Worm (Caenorhabditis elegans): ENCODE results near the gene sre-47.

DNA sequence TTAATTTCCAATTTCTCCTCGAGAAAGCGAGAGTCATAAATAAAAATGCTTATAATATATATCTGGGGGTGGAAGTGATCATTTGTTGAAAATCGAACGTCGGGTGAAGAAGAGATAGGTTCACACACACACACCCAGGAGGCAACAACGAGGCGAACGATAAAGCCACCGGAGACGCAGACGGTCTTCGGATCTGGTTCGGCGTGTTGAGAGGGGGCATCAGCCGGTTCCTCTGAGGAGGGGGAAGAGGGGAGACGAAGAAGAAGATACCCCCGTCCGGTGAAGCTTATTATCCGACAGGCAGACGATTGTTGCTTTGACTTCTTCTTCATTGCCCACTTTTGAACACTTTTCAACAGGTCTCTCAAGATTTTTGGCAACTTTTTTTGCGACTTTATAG is 20.3 kb upstream of the sre-47 start:
- TF ChIP-seq aly-2 (tag; optimal IDR thresholded peaks at IDR 0.05) (no peak), skn-1 (tag; optimal IDR thresholded peaks at IDR 0.05) (no peak), lin-15B (tag; optimal IDR thresholded peaks at IDR 0.05) (no peak), snpc-4 (tag; optimal IDR thresholded peaks at IDR 0.05) (no peak), unc-62 (GFP tag; optimal IDR thresholded peaks at IDR 0.05) (no peak)
